Worm (Caenorhabditis elegans) whole organism, L4 larva: ENCODE results near the gene R05G6.4.

ENCODE experiments used
- aly-2 ChIP-seq: sonication (generic microtip); optimal IDR thresholded peaks from 2 replicates; lab custom pipeline; 2018; ENCODE audit warnings: missing biosample characterization, missing genetic modification characterization
- ceh-62 ChIP-seq: sonication (generic microtip); optimal IDR thresholded peaks from 2 replicates; lab custom pipeline; 2017; ENCODE audit warnings: missing biosample characterization, missing genetic modification characterization
- ctbp-1 ChIP-seq: fragments of 200-800 bp; sonication (Bioruptor generic); IDR thresholded peaks from 2 replicates; pipeline ENCODE4 v1.3.6; 2022; ENCODE audit warnings: missing genetic modification reagents, missing genetic modification characterization, missing compliant biosample characterization
- daf-12 ChIP-seq: fragments of 150-350 bp; optimal IDR thresholded peaks from 2 replicates; lab custom pipeline; 2014; ENCODE audit warnings: missing biosample characterization, missing genetic modification reagents, missing genetic modification characterization
- lin-29 ChIP-seq: fragments of 200-800 bp; sonication (Bioruptor generic); IDR thresholded peaks from 2 replicates; pipeline ENCODE4 v1.3.6; 2022; ENCODE audit warnings: missing genetic modification reagents, missing genetic modification characterization, missing compliant biosample characterization
- lsy-2 ChIP-seq, 2 experiments: fragments of 150-350 bp in 1 of 2; sonication (generic microtip) in 1 of 2; optimal IDR thresholded peaks; 2 replicates each; lab custom pipeline; 2014 to 2017; ENCODE audit warnings: missing biosample characterization in 2 of 2, missing genetic modification characterization in 2 of 2
- mdl-1 ChIP-seq, 2 experiments: fragments of 150-350 bp in 1 of 2; sonication (generic microtip) in 1 of 2; optimal IDR thresholded peaks; 2 replicates each; lab custom pipeline; 2014 to 2017; ENCODE audit warnings: missing biosample characterization in 2 of 2, missing genetic modification characterization in 2 of 2
- vab-7 ChIP-seq: fragments of 200-800 bp; sonication (Bioruptor generic); IDR thresholded peaks from 2 replicates; pipeline ENCODE4 v1.3.6; 2022; ENCODE audit warnings: missing genetic modification reagents, missing genetic modification characterization, missing compliant biosample characterization
- zag-1 ChIP-seq: fragments of 150-350 bp; optimal IDR thresholded peaks from 2 replicates; lab custom pipeline; 2014; ENCODE audit warnings: missing biosample characterization, missing genetic modification characterization
- ztf-11 ChIP-seq: fragments of 150-350 bp; optimal IDR thresholded peaks from 2 replicates; lab custom pipeline; 2014; ENCODE audit warnings: missing biosample characterization, missing genetic modification characterization

- TF ChIP-seq vab-7 (GFP tag; lab: Robert Waterston, UW) = no peak
- no peak for TF ChIP-seq ceh-62 (tag; lab: Kevin White, UChicago)
- no peak for TF ChIP-seq ctbp-1 (GFP tag; lab: Robert Waterston, UW)
- TF ChIP-seq mdl-1 (tag; optimal IDR thresholded peaks at IDR 0.05; lab: Kevin White, UChicago) = peak in 1 of 2 experiments; percentile 48
- TF ChIP-seq ztf-11 (tag; lab: Kevin White, UChicago) = no peak
- no peak for TF ChIP-seq lin-29 (GFP tag; lab: Robert Waterston, UW)
- peak; percentile 13 to 52 for TF ChIP-seq lsy-2 (tag; optimal IDR thresholded peaks at IDR 0.05; lab: Kevin White, UChicago)
- TF ChIP-seq daf-12 (tag; lab: Kevin White, UChicago) = no peak
- no peak for TF ChIP-seq aly-2 (tag; lab: Kevin White, UChicago)
- no peak for TF ChIP-seq zag-1 (tag; lab: Kevin White, UChicago)
Measured at ce11 chrIV:7507305-7507704, 5.7 kb upstream of the R05G6.4 start.
